Fruit fly (Drosophila melanogaster) whole organism, adult: Measurements from ENCODE around the gene Wnt5.

Experiments
- CG11617 ChIP-seq: fragments of 200-800 bp; sonication (Bioruptor generic); optimal IDR thresholded peaks from 2 replicates; lab custom pipeline; 2017; ENCODE audit warnings: mild to moderate bottlenecking, missing biosample characterization, missing genetic modification reagents, missing genetic modification characterization
- CG12768 ChIP-seq: fragments of 200-800 bp; sonication (Bioruptor generic); optimal IDR thresholded peaks from 2 replicates; lab custom pipeline; 2017; ENCODE audit warnings: missing biosample characterization, missing genetic modification characterization, mild to moderate bottlenecking, moderate library complexity, missing genetic modification reagents
- CG14711 ChIP-seq: fragments of 200-800 bp; sonication (Bioruptor generic); optimal IDR thresholded peaks from 2 replicates; lab custom pipeline; 2018; ENCODE audit warnings: missing biosample characterization, mild to moderate bottlenecking, missing genetic modification characterization, moderate library complexity
- CG1620 ChIP-seq: fragments of 200-800 bp; sonication (Bioruptor generic); optimal IDR thresholded peaks from 2 replicates; lab custom pipeline; 2016; ENCODE audit warnings: missing biosample characterization, missing genetic modification characterization
- CG33017 ChIP-seq: fragments of 200-800 bp; sonication (Bioruptor generic); optimal IDR thresholded peaks from 2 replicates; lab custom pipeline; 2018; ENCODE audit warnings: missing biosample characterization, mild to moderate bottlenecking, missing genetic modification characterization, moderate library complexity
- CG5204 ChIP-seq: fragments of 200-800 bp; sonication (Bioruptor generic); optimal IDR thresholded peaks from 2 replicates; lab custom pipeline; 2016; ENCODE audit warnings: missing biosample characterization, missing genetic modification characterization
- CG7045 ChIP-seq: fragments of 200-800 bp; sonication (Bioruptor generic); optimal IDR thresholded peaks from 2 replicates; lab custom pipeline; 2017; ENCODE audit warnings: missing biosample characterization, mild to moderate bottlenecking, missing genetic modification characterization
- CG7101 ChIP-seq: fragments of 200-800 bp; sonication (Bioruptor generic); optimal IDR thresholded peaks from 2 replicates; lab custom pipeline; 2018; ENCODE audit warnings: missing biosample characterization, mild to moderate bottlenecking, missing genetic modification characterization, moderate library complexity
- Clk ChIP-seq: fragments of 200-800 bp; sonication (Bioruptor generic); optimal IDR thresholded peaks from 2 replicates; lab custom pipeline; 2017; ENCODE audit warnings: missing biosample characterization, missing genetic modification characterization
- Crg-1 ChIP-seq: fragments of 200-800 bp; sonication (Bioruptor generic); optimal IDR thresholded peaks from 2 replicates; lab custom pipeline; 2016; ENCODE audit warnings: missing biosample characterization, missing genetic modification characterization
- Hr96 ChIP-seq: fragments of 200-800 bp; sonication (Bioruptor generic); optimal IDR thresholded peaks from 2 replicates; lab custom pipeline; 2016; ENCODE audit warnings: missing biosample characterization, missing genetic modification characterization
- Mnt ChIP-seq: fragments of 200-800 bp; sonication (Bioruptor generic); optimal IDR thresholded peaks from 2 replicates; lab custom pipeline; 2016; ENCODE audit warnings: missing biosample characterization, mild to moderate bottlenecking, missing genetic modification characterization
- bab1 ChIP-seq: fragments of 200-800 bp; sonication (Bioruptor generic); optimal IDR thresholded peaks from 3 replicates; lab custom pipeline; 2019; ENCODE audit warnings: missing biosample characterization, mild to moderate bottlenecking, missing genetic modification characterization, moderate library complexity
- cic ChIP-seq: fragments of 200-800 bp; sonication (Bioruptor generic); optimal IDR thresholded peaks from 2 replicates; lab custom pipeline; 2017; ENCODE audit warnings: missing biosample characterization, mild to moderate bottlenecking, missing genetic modification characterization, moderate library complexity
- cnc ChIP-seq, 2 experiments: fragments of >200 bp; optimal IDR thresholded peaks; 2 replicates each; lab custom pipeline; 2017
- kay ChIP-seq: fragments of 200-800 bp; sonication (Bioruptor generic); peaks from one replicate; lab custom pipeline; 2016; ENCODE audit warnings: missing biosample characterization, missing genetic modification characterization, borderline replicate concordance
- ovo ChIP-seq: fragments of 200-800 bp; sonication (Bioruptor generic); optimal IDR thresholded peaks from 2 replicates; lab custom pipeline; 2016; ENCODE audit warnings: missing biosample characterization, missing genetic modification characterization
- pad ChIP-seq: fragments of 200-800 bp; sonication (Bioruptor generic); optimal IDR thresholded peaks from 3 replicates; lab custom pipeline; 2017; ENCODE audit warnings: missing biosample characterization, missing genetic modification characterization, mild to moderate bottlenecking, moderate library complexity, missing genetic modification reagents
- tj ChIP-seq: fragments of 200-800 bp; sonication (Bioruptor generic); optimal IDR thresholded peaks from 3 replicates; lab custom pipeline; 2017; ENCODE audit warnings: missing biosample characterization, mild to moderate bottlenecking, missing genetic modification characterization, moderate library complexity
- toe ChIP-seq: fragments of 200-800 bp; sonication (Bioruptor generic); optimal IDR thresholded peaks from 2 replicates; lab custom pipeline; 2016; ENCODE audit warnings: missing biosample characterization, missing genetic modification characterization

Wnt5 gene

dm6 chrX:18467881-18468280 is 37.3 kb downstream of the Wnt5 start:
- TF ChIP-seq Clk (GFP tag; lab: Kevin White, UChicago) (no peak), CG11617 (GFP tag; lab: Kevin White, UChicago) (no peak), toe (GFP tag; lab: Kevin White, UChicago) (no peak), CG1620 (GFP tag; lab: Kevin White, UChicago) (no peak), tj (GFP tag; lab: Kevin White, UChicago) (no peak), CG7101 (tag; lab: Kevin White, UChicago) (no peak), CG12768 (no peak), Mnt (no peak), pad (GFP tag; lab: Kevin White, UChicago) (no peak), ovo (no peak), Hr96 (GFP tag; lab: Kevin White, UChicago) (no peak), CG14711 (tag; lab: Kevin White, UChicago) (no peak), cic (GFP tag; lab: Kevin White, UChicago) (no peak), cnc (optimal IDR thresholded peaks at IDR 0.05; lab: Kevin White, UChicago) (no peak), Crg-1 (GFP tag; lab: Kevin White, UChicago) (no peak), CG7045 (no peak), CG33017 (tag; lab: Kevin White, UChicago) (no peak), kay (GFP tag; lab: Kevin White, UChicago) (no peak)

- TF ChIP-seq Crg-1 (GFP tag; lab: Kevin White, UChicago) (no peak), Hr96 (GFP tag; lab: Kevin White, UChicago) (no peak), CG7101 (tag; lab: Kevin White, UChicago) (no peak), pad (GFP tag; lab: Kevin White, UChicago) (no peak), toe (GFP tag; lab: Kevin White, UChicago) (no peak), cnc (optimal IDR thresholded peaks at IDR 0.05; lab: Kevin White, UChicago) (no peak), CG33017 (tag; lab: Kevin White, UChicago) (no peak), tj (GFP tag; lab: Kevin White, UChicago) (no peak), CG12768 (no peak), CG11617 (GFP tag; lab: Kevin White, UChicago) (no peak), Mnt (no peak), CG5204 (no peak)
Observed at dm6 chrX:18460318-18460717, 44.9 kb downstream of the Wnt5 start, which contains the start of gene CG43843. TSS of gene CG43843 (minus strand) at chrX:18460418.

- TF ChIP-seq CG12768 (no peak), bab1 (GFP tag; lab: Kevin White, UChicago) (no peak), Crg-1 (GFP tag; lab: Kevin White, UChicago) (no peak), pad (GFP tag; lab: Kevin White, UChicago) (no peak), ovo (no peak), CG1620 (GFP tag; lab: Kevin White, UChicago) (no peak), CG11617 (GFP tag; lab: Kevin White, UChicago) (no peak), cic (GFP tag; lab: Kevin White, UChicago) (no peak), Mnt (no peak), CG5204 (no peak), CG7045 (no peak), kay (GFP tag; lab: Kevin White, UChicago) (no peak), toe (GFP tag; lab: Kevin White, UChicago) (no peak), CG33017 (tag; lab: Kevin White, UChicago) (no peak), CG7101 (tag; lab: Kevin White, UChicago) (no peak), Hr96 (GFP tag; lab: Kevin White, UChicago) (no peak), CG14711 (tag; lab: Kevin White, UChicago) (no peak), Clk (GFP tag; lab: Kevin White, UChicago) (no peak)
Observed at dm6 chrX:18452717-18453116, 52.5 kb downstream of the Wnt5 start.
